Fruit fly (Drosophila melanogaster) whole organism, embryonic: ENCODE data around the gene nesd.

Source experiments
- Aef1 ChIP-seq: fragments of 200-800 bp; sonication (Bioruptor generic); IDR thresholded peaks from 3 replicates; pipeline ENCODE4 v1.3.6; 2022; ENCODE audit warnings: missing biosample characterization, missing genetic modification characterization
- CG10321 ChIP-seq: fragments of 200-800 bp; sonication (Bioruptor generic); IDR thresholded peaks from 2 replicates; pipeline ENCODE4 v1.3.6; 2022; ENCODE audit warnings: missing biosample characterization, missing genetic modification characterization
- CG13287 ChIP-seq: fragments of 200-800 bp; sonication (Bioruptor generic); IDR thresholded peaks from 2 replicates; pipeline ENCODE4 v1.3.6; 2022; ENCODE audit warnings: missing biosample characterization, missing genetic modification characterization; ENCODE audit not compliant: partially characterized antibody
- CG13624 ChIP-seq: fragments of 200-800 bp; sonication (Bioruptor generic); optimal IDR thresholded peaks from 2 replicates; lab custom pipeline; 2016; ENCODE audit warnings: missing biosample characterization, missing genetic modification characterization
- CG13775 ChIP-seq: fragments of 200-800 bp; sonication (Bioruptor generic); optimal IDR thresholded peaks from 3 replicates; lab custom pipeline; 2017; ENCODE audit warnings: missing biosample characterization, mild to moderate bottlenecking, missing genetic modification characterization
- CG13894 ChIP-seq: fragments of 200-800 bp; sonication (Bioruptor generic); optimal IDR thresholded peaks from 3 replicates; lab custom pipeline; 2018; ENCODE audit warnings: missing biosample characterization, mild to moderate bottlenecking, missing genetic modification characterization, moderate library complexity
- CG14441 ChIP-seq: fragments of 200-800 bp; sonication (Bioruptor generic); IDR thresholded peaks from 2 replicates; pipeline ENCODE4 v1.3.6; 2022; ENCODE audit warnings: missing biosample characterization, missing genetic modification characterization
- CG15479 ChIP-seq: fragments of 200-800 bp; sonication (Bioruptor generic); optimal IDR thresholded peaks from 3 replicates; lab custom pipeline; 2019; ENCODE audit warnings: missing biosample characterization, mild to moderate bottlenecking, missing genetic modification characterization, moderate library complexity
- CG15514 ChIP-seq: fragments of 200-800 bp; sonication (Bioruptor generic); optimal IDR thresholded peaks from 3 replicates; lab custom pipeline; 2017; ENCODE audit warnings: missing biosample characterization, missing genetic modification characterization, mild to moderate bottlenecking, moderate library complexity, missing genetic modification reagents
- CG16813 ChIP-seq: fragments of 200-800 bp; sonication (Bioruptor generic); IDR thresholded peaks from 3 replicates; pipeline ENCODE4 v1.3.6; 2022; ENCODE audit warnings: missing biosample characterization, missing genetic modification characterization; ENCODE audit not compliant: partially characterized antibody
- CG17359 ChIP-seq: fragments of 200-800 bp; sonication (Bioruptor generic); optimal IDR thresholded peaks from 3 replicates; lab custom pipeline; 2018; ENCODE audit warnings: missing biosample characterization, mild to moderate bottlenecking, missing genetic modification characterization, moderate library complexity
- CG1832 ChIP-seq: fragments of 200-800 bp; sonication (Bioruptor generic); optimal IDR thresholded peaks from 2 replicates; lab custom pipeline; 2017; ENCODE audit warnings: missing biosample characterization, mild to moderate bottlenecking, missing genetic modification characterization, inconsistent platforms
- CG2116 ChIP-seq: fragments of 200-800 bp; sonication (Bioruptor generic); optimal IDR thresholded peaks from 3 replicates; lab custom pipeline; 2018; ENCODE audit warnings: missing biosample characterization, mild to moderate bottlenecking, missing genetic modification characterization
- CG30403 ChIP-seq: fragments of 200-800 bp; sonication (Bioruptor generic); optimal IDR thresholded peaks from 3 replicates; lab custom pipeline; 2016; ENCODE audit warnings: missing biosample characterization, missing genetic modification characterization
- CG33557 ChIP-seq: fragments of 200-800 bp; sonication (Bioruptor generic); optimal IDR thresholded peaks from 2 replicates; lab custom pipeline; 2019; ENCODE audit warnings: missing biosample characterization, mild to moderate bottlenecking, missing genetic modification characterization, moderate library complexity
- CG34224 ChIP-seq: fragments of 200-800 bp; sonication (Bioruptor generic); IDR thresholded peaks from 3 replicates; pipeline ENCODE4 v1.3.6; 2022; ENCODE audit warnings: missing biosample characterization, missing genetic modification characterization; ENCODE audit not compliant: partially characterized antibody
- CG3838 ChIP-seq: fragments of 200-800 bp; sonication (Bioruptor generic); optimal IDR thresholded peaks from 3 replicates; lab custom pipeline; 2016; ENCODE audit warnings: missing biosample characterization, missing genetic modification characterization
- CG4707 ChIP-seq: fragments of 200-800 bp; sonication (Bioruptor generic); optimal IDR thresholded peaks from 2 replicates; lab custom pipeline; 2018; ENCODE audit warnings: missing biosample characterization, mild to moderate bottlenecking, missing genetic modification characterization, moderate library complexity
- CG6791 ChIP-seq: fragments of 200-800 bp; sonication (Bioruptor generic); IDR thresholded peaks from 3 replicates; pipeline ENCODE4 v1.3.6; 2022; ENCODE audit warnings: missing biosample characterization, missing genetic modification characterization; ENCODE audit not compliant: partially characterized antibody
- CG7928 ChIP-seq: fragments of 200-800 bp; sonication (Bioruptor generic); optimal IDR thresholded peaks from 2 replicates; lab custom pipeline; 2017; ENCODE audit warnings: missing biosample characterization, mild to moderate bottlenecking, missing genetic modification characterization
- CG8944 ChIP-seq: fragments of 200-800 bp; sonication (Bioruptor generic); optimal IDR thresholded peaks from 3 replicates; lab custom pipeline; 2016; ENCODE audit warnings: missing biosample characterization, missing genetic modification characterization
- Chrac-16 ChIP-seq: fragments of 200-800 bp; sonication (Bioruptor generic); optimal IDR thresholded peaks from 3 replicates; lab custom pipeline; 2016; ENCODE audit warnings: missing biosample characterization, missing genetic modification characterization
- D19A ChIP-seq: fragments of 200-800 bp; optimal IDR thresholded peaks from 3 replicates; lab custom pipeline; 2019; ENCODE audit warnings: missing biosample characterization, mild to moderate bottlenecking, missing genetic modification characterization, moderate library complexity
- Dad ChIP-seq: fragments of 200-800 bp; sonication (Bioruptor generic); optimal IDR thresholded peaks from 3 replicates; lab custom pipeline; 2016; ENCODE audit warnings: missing biosample characterization, missing genetic modification characterization
- Dll ChIP-seq: fragments of 200-800 bp; sonication (Bioruptor generic); IDR thresholded peaks from 4 replicates; pipeline ENCODE4 v1.3.6; 2022; ENCODE audit warnings: missing biosample characterization, missing genetic modification characterization; ENCODE audit not compliant: partially characterized antibody
- Dp ChIP-seq: fragments of 200-800 bp; sonication (Bioruptor generic); optimal IDR thresholded peaks from 2 replicates; lab custom pipeline; 2018; ENCODE audit warnings: missing biosample characterization, mild to moderate bottlenecking, missing genetic modification characterization, moderate library complexity
- HLH4C ChIP-seq: fragments of 200-800 bp; sonication (Bioruptor generic); IDR thresholded peaks from 3 replicates; pipeline ENCODE4 v1.3.6; 2022; ENCODE audit warnings: missing biosample characterization, missing genetic modification characterization; ENCODE audit not compliant: partially characterized antibody
- Hand ChIP-seq: fragments of 200-800 bp; sonication (Bioruptor generic); optimal IDR thresholded peaks from 2 replicates; lab custom pipeline; 2017; ENCODE audit warnings: mild to moderate bottlenecking, missing biosample characterization, missing genetic modification reagents, missing genetic modification characterization
- Hey ChIP-seq: fragments of 200-800 bp; sonication (Bioruptor generic); optimal IDR thresholded peaks from 3 replicates; lab custom pipeline; 2018; ENCODE audit warnings: missing biosample characterization, mild to moderate bottlenecking, missing genetic modification characterization
- Hsf ChIP-seq: fragments of 200-800 bp; sonication (Bioruptor generic); optimal IDR thresholded peaks from 3 replicates; lab custom pipeline; 2016; ENCODE audit warnings: missing biosample characterization, missing genetic modification characterization
- Lim3 ChIP-seq: fragments of 200-800 bp; sonication (Bioruptor generic); IDR thresholded peaks from 2 replicates; pipeline ENCODE4 v1.3.6; 2022; ENCODE audit warnings: missing biosample characterization, missing genetic modification characterization
- Lpt ChIP-seq: fragments of >200 bp; optimal IDR thresholded peaks from 2 replicates; lab custom pipeline; 2018; ENCODE audit warnings: missing biosample characterization, missing genetic modification characterization
- MESR4 ChIP-seq: fragments of 200-800 bp; sonication (Bioruptor generic); optimal IDR thresholded peaks from 2 replicates; lab custom pipeline; 2018; ENCODE audit warnings: missing biosample characterization, mild to moderate bottlenecking, missing genetic modification characterization, moderate library complexity
- Oaz ChIP-seq: fragments of 200-800 bp; sonication (Bioruptor generic); IDR thresholded peaks from 2 replicates; pipeline ENCODE4 v1.3.6; 2022; ENCODE audit warnings: missing biosample characterization, missing genetic modification characterization
- YL-1 ChIP-seq: fragments of 200-800 bp; sonication (Bioruptor generic); optimal IDR thresholded peaks from 3 replicates; lab custom pipeline; 2017; ENCODE audit warnings: missing biosample characterization, mild to moderate bottlenecking, missing genetic modification characterization
- amos ChIP-seq: fragments of 200-800 bp; sonication (Bioruptor generic); IDR thresholded peaks from 2 replicates; pipeline ENCODE4 v1.3.6; 2022; ENCODE audit warnings: missing biosample characterization, missing genetic modification characterization; ENCODE audit not compliant: partially characterized antibody
- ato ChIP-seq: fragments of 200-800 bp; sonication (Bioruptor generic); IDR thresholded peaks from 2 replicates; pipeline ENCODE4 v1.3.6; 2022; ENCODE audit warnings: missing biosample characterization, missing genetic modification characterization; ENCODE audit not compliant: partially characterized antibody
- bbx ChIP-seq: fragments of 200-800 bp; sonication (Bioruptor generic); IDR thresholded peaks from 2 replicates; pipeline ENCODE4 v1.3.6; 2022; ENCODE audit warnings: missing biosample characterization, missing genetic modification characterization; ENCODE audit not compliant: partially characterized antibody
- ci ChIP-seq: fragments of 200-800 bp; sonication (Bioruptor generic); IDR thresholded peaks from 3 replicates; pipeline ENCODE4 v1.3.6; 2022; ENCODE audit warnings: missing biosample characterization, missing genetic modification characterization
- dpn ChIP-seq, 2 experiments: fragments of 200-800 bp; sonication (Bioruptor generic); optimal IDR thresholded peaks; 3 replicates each; lab custom pipeline; 2016; ENCODE audit warnings: missing biosample characterization in 2 of 2, missing genetic modification characterization in 2 of 2
- gro ChIP-seq: fragments of 200-800 bp; sonication (Bioruptor generic); optimal IDR thresholded peaks from 2 replicates; lab custom pipeline; 2016; ENCODE audit warnings: missing biosample characterization, missing genetic modification characterization
- ham ChIP-seq: fragments of 200-800 bp; sonication (Bioruptor generic); IDR thresholded peaks from 2 replicates; pipeline ENCODE4 v1.3.6; 2022; ENCODE audit warnings: missing biosample characterization, missing genetic modification characterization
- inv ChIP-seq: fragments of 200-800 bp; sonication (Bioruptor generic); IDR thresholded peaks from 2 replicates; pipeline ENCODE4 v1.3.6; 2022; ENCODE audit warnings: missing biosample characterization, missing genetic modification characterization; ENCODE audit not compliant: partially characterized antibody
- pb ChIP-seq: fragments of 200-800 bp; sonication (Bioruptor generic); optimal IDR thresholded peaks from 3 replicates; lab custom pipeline; 2016; ENCODE audit warnings: missing biosample characterization, missing genetic modification characterization
- phol ChIP-seq: fragments of 200-800 bp; sonication (Bioruptor generic); optimal IDR thresholded peaks from 3 replicates; lab custom pipeline; 2018; ENCODE audit warnings: missing biosample characterization, mild to moderate bottlenecking, missing genetic modification characterization, moderate library complexity
- pita ChIP-seq: fragments of 200-800 bp; sonication (Bioruptor generic); optimal IDR thresholded peaks from 2 replicates; lab custom pipeline; 2017; ENCODE audit warnings: missing biosample characterization, mild to moderate bottlenecking, missing genetic modification characterization
- row ChIP-seq: fragments of 200-800 bp; sonication (Bioruptor generic); IDR thresholded peaks from 3 replicates; pipeline ENCODE4 v1.3.6; 2022; ENCODE audit warnings: missing biosample characterization, missing genetic modification characterization
- slp2 ChIP-seq: fragments of 200-800 bp; sonication (Bioruptor generic); optimal IDR thresholded peaks from 2 replicates; lab custom pipeline; 2016; ENCODE audit warnings: missing biosample characterization, missing genetic modification characterization
- ssp ChIP-seq: fragments of 200-800 bp; sonication (Bioruptor generic); IDR thresholded peaks from 2 replicates; pipeline ENCODE4 v1.3.6; 2022; ENCODE audit warnings: missing biosample characterization, missing genetic modification characterization
- stwl ChIP-seq: fragments of 200-800 bp; sonication (Bioruptor generic); optimal IDR thresholded peaks from 3 replicates; lab custom pipeline; 2018; ENCODE audit warnings: missing biosample characterization, mild to moderate bottlenecking, missing genetic modification characterization, moderate library complexity
- trem ChIP-seq: fragments of 200-800 bp; optimal IDR thresholded peaks from 3 replicates; lab custom pipeline; 2019; ENCODE audit warnings: missing biosample characterization, mild to moderate bottlenecking, missing genetic modification characterization, moderate library complexity

Gene nesd

DNA sequence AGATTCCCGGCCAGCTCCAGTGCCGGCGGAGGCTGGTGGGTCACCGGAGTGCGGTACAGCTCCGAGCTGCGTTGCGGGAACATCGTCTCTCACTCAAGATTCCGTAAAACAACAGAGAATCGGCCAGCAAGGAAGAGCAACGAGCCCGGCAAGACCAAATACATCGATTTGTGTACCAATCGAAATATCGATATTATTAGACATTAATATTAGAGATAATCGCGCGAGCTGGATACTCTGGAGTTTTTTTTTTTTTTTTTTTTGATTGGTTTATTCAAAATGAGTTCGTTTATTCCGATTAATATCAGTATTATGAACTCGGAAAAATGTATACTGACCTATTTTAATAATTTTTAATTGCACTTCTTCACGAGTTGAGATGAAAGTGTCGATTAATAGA lies 28.3 kb upstream of the nesd start, which contains the start of gene vls (continued):
- peak; percentile 55 for TF ChIP-seq row (GFP tag; lab: Robert Waterston, UW)
- no peak for TF ChIP-seq Oaz
- TF ChIP-seq CG6791 (GFP tag; lab: Robert Waterston, UW) = peak; percentile 79
- TF ChIP-seq CG4707 (GFP tag; lab: Kevin White, UChicago) = no peak
- peak; percentile 86 for TF ChIP-seq CG13287 (GFP tag; lab: Robert Waterston, UW)
- TF ChIP-seq HLH4C (GFP tag; lab: Robert Waterston, UW) = peak; percentile 80
- TF ChIP-seq ato = peak; percentile 73
- peak; percentile 84 for TF ChIP-seq CG34224 (GFP tag; lab: Robert Waterston, UW)
- TF ChIP-seq CG16813 (GFP tag; lab: Robert Waterston, UW) = peak; percentile 72
- no peak for TF ChIP-seq ssp (GFP tag; lab: Robert Waterston, UW)
- peak; percentile 78 for TF ChIP-seq amos (GFP tag; lab: Robert Waterston, UW)
- no peak for TF ChIP-seq pita (GFP tag; lab: Kevin White, UChicago)
- TF ChIP-seq stwl = peak; percentile 18
- TF ChIP-seq trem (tag; lab: Kevin White, UChicago) = peak; percentile 29
- peak; percentile 30 for TF ChIP-seq CG2116
- TF ChIP-seq D19A (tag; lab: Kevin White, UChicago) = peak; percentile 39
- peak; percentile 93 for TF ChIP-seq CG17359
- no peak for TF ChIP-seq Hsf (GFP tag; lab: Kevin White, UChicago)
- no peak for TF ChIP-seq CG7928 (GFP tag; lab: Kevin White, UChicago)
- peak; percentile 19 for TF ChIP-seq Dp (GFP tag; lab: Kevin White, UChicago)
- TF ChIP-seq inv (GFP tag; lab: Robert Waterston, UW) = peak; percentile 50
- TF ChIP-seq CG15514 (GFP tag; lab: Kevin White, UChicago) = peak; percentile 12
- no peak for TF ChIP-seq Hey (tag; lab: Kevin White, UChicago)
- TF ChIP-seq CG13894 (tag; lab: Kevin White, UChicago) = no peak
- TF ChIP-seq Chrac-16 = no peak
- TF ChIP-seq MESR4 (GFP tag; lab: Kevin White, UChicago) = peak; percentile 33
- TF ChIP-seq CG14441 (GFP tag; lab: Robert Waterston, UW) = no peak
- TF ChIP-seq CG13775 (GFP tag; lab: Kevin White, UChicago) = no peak
- peak; percentile 87 for TF ChIP-seq Dll (GFP tag; lab: Robert Waterston, UW)
- TF ChIP-seq bbx (GFP tag; lab: Robert Waterston, UW) = peak; percentile 75
- TF ChIP-seq CG10321 (GFP tag; lab: Robert Waterston, UW) = no peak
- TF ChIP-seq Lim3 = no peak

DNA sequence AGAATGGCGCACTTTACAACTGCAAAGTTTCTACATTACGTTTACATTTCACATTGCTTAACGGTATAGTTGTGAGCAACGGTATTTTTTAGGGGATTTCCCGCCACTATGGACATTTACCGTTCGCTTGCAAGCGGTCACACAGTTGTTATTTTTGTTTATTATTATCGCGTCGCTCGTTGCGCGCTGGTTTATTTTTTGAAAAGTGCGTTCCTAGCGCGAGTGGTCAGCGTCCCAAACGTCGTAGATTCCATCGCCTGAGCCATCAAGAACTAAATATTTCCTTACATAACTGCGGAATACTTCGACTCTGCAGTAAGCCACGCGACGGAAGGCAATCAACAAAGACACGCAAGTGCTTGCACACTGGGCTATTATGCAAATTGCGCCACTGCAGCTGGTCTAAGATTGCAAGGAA lies 27.5 kb upstream of the nesd start, which contains the start of gene bwa:
bwa (plus strand) TSS at position 159 of the 418 bp plus-strand sequence.
- TF ChIP-seq phol (tag; lab: Kevin White, UChicago) = peak; percentile 59
- no peak for TF ChIP-seq CG30403 (GFP tag; lab: Kevin White, UChicago)
- no peak for TF ChIP-seq CG33557 (GFP tag; lab: Kevin White, UChicago)
- TF ChIP-seq CG15479 (GFP tag; lab: Kevin White, UChicago) = peak; percentile 73
- no peak for TF ChIP-seq Lpt (GFP tag; lab: Kevin White, UChicago)
- TF ChIP-seq Aef1 (GFP tag; lab: Robert Waterston, UW) = peak; percentile 35; the same call in 2 of the 3 replicates
- TF ChIP-seq CG3838 (GFP tag; lab: Kevin White, UChicago) = no peak
- TF ChIP-seq CG1832 (GFP tag; lab: Kevin White, UChicago) = no peak
- peak; percentile 2 for TF ChIP-seq pb (GFP tag; lab: Kevin White, UChicago)
- peak; percentile 28 for TF ChIP-seq YL-1 (GFP tag; lab: Kevin White, UChicago)
- peak in 1 of 2 experiments; percentile 21 for TF ChIP-seq dpn (GFP tag; optimal IDR thresholded peaks at IDR 0.05; lab: Kevin White, UChicago)
- TF ChIP-seq ci (GFP tag; lab: Robert Waterston, UW) = 0 out of 3 replicates have a peak, but pooled peaks have one; percentile 16
- no peak for TF ChIP-seq ham
- TF ChIP-seq CG8944 = no peak
- TF ChIP-seq Hand (GFP tag; lab: Kevin White, UChicago) = no peak
- TF ChIP-seq slp2 = no peak
- no peak for TF ChIP-seq Dad (GFP tag; lab: Kevin White, UChicago)
- TF ChIP-seq CG13624 (GFP tag; lab: Kevin White, UChicago) = peak; percentile 35
- TF ChIP-seq gro (GFP tag; lab: Kevin White, UChicago) = peak; percentile 41
